Worm (Caenorhabditis elegans) whole organism, L1 larva: ENCODE results near the gene srh-35.
A peak's percentile ranks its signal among the peaks of the same experiment; 100 is the strongest.

Experiments used
- dsc-1 ChIP-seq: sonication (generic microtip); optimal IDR thresholded peaks from 2 replicates; lab custom pipeline; 2016; ENCODE audit warnings: mild to moderate bottlenecking, missing genetic modification characterization, missing compliant biosample characterization
- efl-1 ChIP-seq, 4 experiments: fragments of 150-350 bp; optimal IDR thresholded peaks in 3 of 4; peaks in 1 of 4; 1 replicate in 1 of 4; 2 replicates in 3 of 4; lab custom pipeline; 2014; ENCODE audit warnings: missing biosample characterization in 2 of 4, missing genetic modification characterization in 2 of 4, missing genetic modification reagents in 2 of 4
- ets-5 ChIP-seq: fragments of 200-800 bp; sonication (Bioruptor generic); IDR thresholded peaks from 2 replicates; pipeline ENCODE4 v1.3.6; 2022; ENCODE audit warnings: missing genetic modification characterization, missing compliant biosample characterization
- fkh-10 ChIP-seq: sonication (generic microtip); optimal IDR thresholded peaks from 2 replicates; lab custom pipeline; 2017; ENCODE audit warnings: missing biosample characterization, missing genetic modification reagents, missing genetic modification characterization
- lin-15B ChIP-seq: fragments of 150-350 bp; sonication (generic microtip); optimal IDR thresholded peaks from 3 replicates; lab custom pipeline; 2014; ENCODE audit warnings: missing biosample characterization, missing genetic modification characterization
- lin-39 ChIP-seq: fragments of 150-350 bp; optimal IDR thresholded peaks from 2 replicates; lab custom pipeline; 2014; ENCODE audit warnings: missing biosample characterization, missing genetic modification reagents, missing genetic modification characterization
- lir-3 ChIP-seq: sonication (generic microtip); optimal IDR thresholded peaks from 2 replicates; lab custom pipeline; 2016; ENCODE audit warnings: mild to moderate bottlenecking, missing genetic modification characterization, moderate library complexity, missing compliant biosample characterization; ENCODE audit not compliant: poor library complexity
- lsy-2 ChIP-seq, 2 experiments: fragments of 150-350 bp; optimal IDR thresholded peaks; 2 replicates each; lab custom pipeline; 2014; ENCODE audit warnings: missing biosample characterization in 2 of 2, missing genetic modification characterization in 2 of 2
- nhr-11 ChIP-seq: fragments of 150-350 bp; optimal IDR thresholded peaks from 2 replicates; lab custom pipeline; 2014; ENCODE audit warnings: missing biosample characterization, missing genetic modification characterization
- nhr-90 ChIP-seq: sonication (generic microtip); optimal IDR thresholded peaks from 2 replicates; lab custom pipeline; 2016; ENCODE audit warnings: mild to moderate bottlenecking, missing genetic modification characterization, missing compliant biosample characterization; ENCODE audit not compliant: poor library complexity
- sup-37 ChIP-seq: fragments of 200-800 bp; sonication (Bioruptor generic); optimal IDR thresholded peaks from 2 replicates; lab custom pipeline; 2018; ENCODE audit warnings: mild to moderate bottlenecking, missing genetic modification characterization, missing compliant biosample characterization
- unc-62 ChIP-seq: fragments of 150-350 bp; optimal IDR thresholded peaks from 2 replicates; lab custom pipeline; 2014; ENCODE audit warnings: missing biosample characterization, missing genetic modification reagents, missing genetic modification characterization
- unc-98 ChIP-seq: fragments of 200-800 bp; sonication (Bioruptor generic); IDR thresholded peaks from 2 replicates; pipeline ENCODE4 v1.3.6; 2022; ENCODE audit warnings: missing genetic modification characterization, missing compliant biosample characterization

DNA sequence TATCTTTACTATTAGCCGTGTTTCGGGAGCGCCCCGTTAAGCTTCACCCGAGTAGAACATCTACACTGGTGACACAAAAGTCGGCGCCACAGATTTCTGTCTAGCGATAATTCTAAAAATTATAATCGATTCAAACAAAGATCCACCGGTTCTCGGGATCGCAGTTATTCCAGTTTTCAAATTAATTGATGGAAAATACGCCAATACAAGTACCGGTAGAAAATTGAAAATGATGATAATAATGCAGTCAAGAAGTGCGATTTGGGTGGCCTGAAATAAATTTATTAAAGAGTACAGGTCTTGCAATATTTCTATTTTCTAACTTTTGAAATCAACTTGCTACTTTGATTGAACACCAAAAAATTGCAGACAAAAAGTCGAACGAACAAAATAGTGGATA is 18.5 kb upstream of the srh-35 start:
- TF ChIP-seq fkh-10 (no peak), lin-15B (no peak), nhr-90 (tag; lab: Kevin White, UChicago) (no peak), ets-5 (GFP tag; lab: Robert Waterston, UW) (no peak), lir-3 (tag; lab: Kevin White, UChicago) (no peak), sup-37 (GFP tag; lab: Kevin White, UChicago) (no peak), nhr-11 (no peak), dsc-1 (no peak), unc-98 (GFP tag; lab: Robert Waterston, UW) (no peak), unc-62 (GFP tag; lab: Kevin White, UChicago) (no peak), efl-1 (optimal IDR thresholded peaks at IDR 0.05; lab: Kevin White, UChicago) (no peak), efl-1 (GFP tag; optimal IDR thresholded peaks at IDR 0.05 in 1 of 2; lab: Kevin White, UChicago) (peak in 1 of 2 experiments; percentile 85), lsy-2 (tag; optimal IDR thresholded peaks at IDR 0.05; lab: Kevin White, UChicago) (no peak), lin-39 (tag; lab: Kevin White, UChicago) (no peak)
